Fruit fly (Drosophila melanogaster) whole organism, pupa: ENCODE measurements around the gene Rbp.

ENCODE experiments used
- CG10348 ChIP-seq: fragments of 200-800 bp; sonication (Bioruptor generic); IDR thresholded peaks from 2 replicates; pipeline ENCODE4 v1.3.6; 2022; ENCODE audit warnings: missing biosample characterization, missing genetic modification characterization
- CG12605 ChIP-seq: fragments of 200-800 bp; sonication (Bioruptor generic); IDR thresholded peaks from 2 replicates; pipeline ENCODE4 v1.3.6; 2022; ENCODE audit warnings: missing biosample characterization, missing genetic modification characterization
- CG13204 ChIP-seq: fragments of 200-800 bp; sonication (Bioruptor generic); optimal IDR thresholded peaks from 2 replicates; lab custom pipeline; 2018; ENCODE audit warnings: missing biosample characterization, mild to moderate bottlenecking, missing genetic modification characterization, moderate library complexity
- CG14655 ChIP-seq: fragments of 200-800 bp; sonication (Bioruptor generic); optimal IDR thresholded peaks from 3 replicates; lab custom pipeline; 2017; ENCODE audit warnings: mild to moderate bottlenecking, missing biosample characterization, missing genetic modification reagents, missing genetic modification characterization
- CG15710 ChIP-seq: fragments of 200-800 bp; sonication (Bioruptor generic); optimal IDR thresholded peaks from 2 replicates; lab custom pipeline; 2018; ENCODE audit warnings: missing biosample characterization, mild to moderate bottlenecking, missing genetic modification characterization, moderate library complexity
- CG17806 ChIP-seq: fragments of 200-800 bp; sonication (Bioruptor generic); optimal IDR thresholded peaks from 2 replicates; lab custom pipeline; 2018; ENCODE audit warnings: missing biosample characterization, mild to moderate bottlenecking, missing genetic modification characterization, moderate library complexity
- CG32121 ChIP-seq: fragments of 200-800 bp; sonication (Bioruptor generic); IDR thresholded peaks from 2 replicates; pipeline ENCODE4 v1.3.6; 2022; ENCODE audit warnings: missing biosample characterization, missing genetic modification characterization
- CG34367 ChIP-seq: fragments of 200-800 bp; sonication (Bioruptor generic); optimal IDR thresholded peaks from 2 replicates; lab custom pipeline; 2018; ENCODE audit warnings: missing biosample characterization, mild to moderate bottlenecking, missing genetic modification characterization
- CG4496 ChIP-seq: fragments of 200-800 bp; sonication (Bioruptor generic); IDR thresholded peaks from 3 replicates; pipeline ENCODE4 v1.3.6; 2022; ENCODE audit warnings: missing biosample characterization, missing genetic modification characterization
- CG8159 ChIP-seq: fragments of 200-800 bp; sonication (Bioruptor generic); optimal IDR thresholded peaks from 3 replicates; lab custom pipeline; 2018; ENCODE audit warnings: missing biosample characterization, mild to moderate bottlenecking, missing genetic modification characterization, moderate library complexity
- CG8301 ChIP-seq: fragments of 200-800 bp; sonication (Bioruptor generic); optimal IDR thresholded peaks from 2 replicates; lab custom pipeline; 2018; ENCODE audit warnings: missing biosample characterization, mild to moderate bottlenecking, missing genetic modification characterization
- CG9948 ChIP-seq: fragments of 200-800 bp; sonication (Bioruptor generic); optimal IDR thresholded peaks from 2 replicates; lab custom pipeline; 2018; ENCODE audit warnings: missing biosample characterization, mild to moderate bottlenecking, missing genetic modification characterization, moderate library complexity
- D1 ChIP-seq: fragments of 200-800 bp; sonication (Bioruptor generic); optimal IDR thresholded peaks from 2 replicates; lab custom pipeline; 2018; ENCODE audit warnings: missing biosample characterization, mild to moderate bottlenecking, missing genetic modification characterization, moderate library complexity
- EcR ChIP-seq: fragments of 200-800 bp; sonication (Bioruptor generic); optimal IDR thresholded peaks from 3 replicates; lab custom pipeline; 2019; ENCODE audit warnings: missing biosample characterization, missing genetic modification characterization, mild to moderate bottlenecking, moderate library complexity, missing genetic modification reagents
- Ets98B ChIP-seq: fragments of 200-800 bp; sonication (Bioruptor generic); IDR thresholded peaks from 2 replicates; pipeline ENCODE4 v1.3.6; 2022; ENCODE audit warnings: missing biosample characterization, missing genetic modification characterization
- Pif1A ChIP-seq: fragments of 200-800 bp; sonication (Bioruptor generic); optimal IDR thresholded peaks from 3 replicates; lab custom pipeline; 2016; ENCODE audit warnings: missing biosample characterization, missing genetic modification characterization
- Pif1B ChIP-seq: fragments of 200-800 bp; sonication (Bioruptor generic); optimal IDR thresholded peaks from 3 replicates; lab custom pipeline; 2016; ENCODE audit warnings: missing biosample characterization, missing genetic modification characterization
- Snoo ChIP-seq: fragments of 200-800 bp; sonication (Bioruptor generic); optimal IDR thresholded peaks from 3 replicates; lab custom pipeline; 2017; ENCODE audit warnings: missing biosample characterization, mild to moderate bottlenecking, missing genetic modification characterization, inconsistent platforms
- fd96Ca ChIP-seq: fragments of 200-800 bp; sonication (Bioruptor generic); IDR thresholded peaks from 3 replicates; pipeline ENCODE4 v1.3.6; 2022; ENCODE audit warnings: missing biosample characterization, missing genetic modification characterization
- gl ChIP-seq: fragments of 200-800 bp; sonication (Bioruptor generic); optimal IDR thresholded peaks from 2 replicates; lab custom pipeline; 2018; ENCODE audit warnings: missing biosample characterization, mild to moderate bottlenecking, missing genetic modification characterization
- rn ChIP-seq: fragments of 200-800 bp; sonication (Bioruptor generic); IDR thresholded peaks from 2 replicates; pipeline ENCODE4 v1.3.6; 2022; ENCODE audit warnings: missing biosample characterization, missing genetic modification characterization

The Rbp gene

dm6 chr3R:15375470-15375869, 1.0 kb downstream of the Rbp start:
- no peak for TF ChIP-seq CG9948 (tag; lab: Kevin White, UChicago)
- TF ChIP-seq Pif1B (GFP tag; lab: Kevin White, UChicago) = no peak
- no peak for TF ChIP-seq EcR (GFP tag; lab: Kevin White, UChicago)
- TF ChIP-seq CG17806 = no peak
- TF ChIP-seq D1 = no peak
- no peak for TF ChIP-seq CG12605 (GFP tag; lab: Robert Waterston, UW)
- TF ChIP-seq rn = no peak
- TF ChIP-seq Pif1A = no peak
- TF ChIP-seq gl (tag; lab: Kevin White, UChicago) = no peak

dm6 chr3R:15379071-15379470, 4.6 kb downstream of the Rbp start:
- no peak for TF ChIP-seq CG10348
- peak; percentile 74 for TF ChIP-seq CG12605 (GFP tag; lab: Robert Waterston, UW)

- TF ChIP-seq Snoo (tag; lab: Kevin White, UChicago) = no peak
- no peak for TF ChIP-seq CG10348
- TF ChIP-seq CG8301 (tag; lab: Kevin White, UChicago) = no peak
- TF ChIP-seq Ets98B (GFP tag; lab: Robert Waterston, UW) = no peak
- no peak for TF ChIP-seq D1
- no peak for TF ChIP-seq gl (tag; lab: Kevin White, UChicago)
- TF ChIP-seq CG15710 = no peak
- no peak for TF ChIP-seq Pif1B (GFP tag; lab: Kevin White, UChicago)
- no peak for TF ChIP-seq EcR (GFP tag; lab: Kevin White, UChicago)
- no peak for TF ChIP-seq CG12605 (GFP tag; lab: Robert Waterston, UW)
Measured at dm6 chr3R:15382851-15383250, 8.4 kb downstream of the Rbp start, which contains the start of gene h-cup. Gene h-cup (minus strand): TSS chr3R:15382951.

dm6 chr3R:15393206-15393805, 18.9 kb downstream of the Rbp start:
- TF ChIP-seq CG13204 (GFP tag; lab: Kevin White, UChicago) = no peak
- TF ChIP-seq Snoo (tag; lab: Kevin White, UChicago) = no peak
- TF ChIP-seq Pif1A = no peak
- TF ChIP-seq rn = no peak
- TF ChIP-seq CG9948 (tag; lab: Kevin White, UChicago) = no peak
- no peak for TF ChIP-seq gl (tag; lab: Kevin White, UChicago)
- no peak for TF ChIP-seq CG32121
- TF ChIP-seq CG15710 = no peak
- no peak for TF ChIP-seq Pif1B (GFP tag; lab: Kevin White, UChicago)
- no peak for TF ChIP-seq CG14655 (GFP tag; lab: Kevin White, UChicago)
- no peak for TF ChIP-seq D1
- TF ChIP-seq CG8159 (tag; lab: Kevin White, UChicago) = no peak
- TF ChIP-seq CG8301 (tag; lab: Kevin White, UChicago) = no peak
- no peak for TF ChIP-seq CG34367 (tag; lab: Kevin White, UChicago)

- TF ChIP-seq CG34367 (tag; lab: Kevin White, UChicago) (no peak), rn (no peak), EcR (GFP tag; lab: Kevin White, UChicago) (no peak), CG4496 (GFP tag; lab: Robert Waterston, UW) (no peak), CG32121 (no peak), CG15710 (no peak), CG9948 (tag; lab: Kevin White, UChicago) (no peak), CG17806 (no peak), CG13204 (GFP tag; lab: Kevin White, UChicago) (no peak), D1 (no peak), Snoo (tag; lab: Kevin White, UChicago) (no peak), CG12605 (GFP tag; lab: Robert Waterston, UW) (no peak), Pif1A (no peak), Ets98B (GFP tag; lab: Robert Waterston, UW) (no peak)
- TF ChIP-seq, all 21 proteins: peak for 0
Measured at dm6 chr3R:15402654-15403053, 28.2 kb downstream of the Rbp start.

- TF ChIP-seq CG12605 (GFP tag; lab: Robert Waterston, UW) = no peak
- TF ChIP-seq CG32121 = no peak
- no peak for TF ChIP-seq CG13204 (GFP tag; lab: Kevin White, UChicago)
- no peak for TF ChIP-seq rn
- no peak for TF ChIP-seq CG8301 (tag; lab: Kevin White, UChicago)
- TF ChIP-seq Pif1A = no peak
- no peak for TF ChIP-seq CG14655 (GFP tag; lab: Kevin White, UChicago)
- TF ChIP-seq D1 = no peak
- no peak for TF ChIP-seq fd96Ca (GFP tag; lab: Robert Waterston, UW)
- no peak for TF ChIP-seq Pif1B (GFP tag; lab: Kevin White, UChicago)
- TF ChIP-seq CG9948 (tag; lab: Kevin White, UChicago) = no peak
- TF ChIP-seq CG17806 = no peak
- TF ChIP-seq Snoo (tag; lab: Kevin White, UChicago) = no peak
- TF ChIP-seq CG10348 = no peak
- no peak for TF ChIP-seq EcR (GFP tag; lab: Kevin White, UChicago)
- TF ChIP-seq CG34367 (tag; lab: Kevin White, UChicago) = no peak
Measured at dm6 chr3R:15406393-15406792, 32.0 kb downstream of the Rbp start.

dm6 chr3R:15407020-15407501, 32.6 kb downstream of the Rbp start, which contains the start of gene CG6125:
Gene CG6125 (minus strand): TSS chr3R:15407070.
- TF ChIP-seq fd96Ca (GFP tag; lab: Robert Waterston, UW) = no peak
- TF ChIP-seq Pif1B (GFP tag; lab: Kevin White, UChicago) = no peak
- TF ChIP-seq D1 = no peak
- TF ChIP-seq CG9948 (tag; lab: Kevin White, UChicago) = no peak
- no peak for TF ChIP-seq CG12605 (GFP tag; lab: Robert Waterston, UW)
- TF ChIP-seq Snoo (tag; lab: Kevin White, UChicago) = no peak
- no peak for TF ChIP-seq CG13204 (GFP tag; lab: Kevin White, UChicago)
- TF ChIP-seq gl (tag; lab: Kevin White, UChicago) = no peak
- no peak for TF ChIP-seq CG34367 (tag; lab: Kevin White, UChicago)
- TF ChIP-seq Ets98B (GFP tag; lab: Robert Waterston, UW) = no peak
- no peak for TF ChIP-seq CG8159 (tag; lab: Kevin White, UChicago)
- TF ChIP-seq Pif1A = no peak
- no peak for TF ChIP-seq CG15710
- no peak for TF ChIP-seq CG32121
- TF ChIP-seq, all 21 proteins: peak for 0
